Worm (Caenorhabditis elegans): ENCODE measurements around the gene Y82E9BL.19.

- no peak for TF ChIP-seq tbx-11 (GFP tag; IDR thresholded peaks at IDR 0.05)
- no peak for TF ChIP-seq ama-1 (optimal IDR thresholded peaks at IDR 0.05)
- no peak for TF ChIP-seq sea-1 (GFP tag; conservative IDR thresholded peaks at IDR 0.05)
- TF ChIP-seq ceh-13 (GFP tag; optimal IDR thresholded peaks at IDR 0.05), result no peak
- no peak for TF ChIP-seq F13C5.2 (tag; optimal IDR thresholded peaks at IDR 0.05)
- TF ChIP-seq flt-1 (GFP tag; IDR thresholded peaks at IDR 0.05), result no peak
- TF ChIP-seq scrt-1 (GFP tag; IDR thresholded peaks at IDR 0.05), result no peak
- TF ChIP-seq hmbx-1 (tag; optimal IDR thresholded peaks at IDR 0.05), result no peak
- TF ChIP-seq pes-1 (GFP tag; IDR thresholded peaks at IDR 0.05), result no peak
- TF ChIP-seq ceh-36 (tag; optimal IDR thresholded peaks at IDR 0.05), result no peak
These were observed 47.2 kb upstream of the Y82E9BL.19 start, which contains the start of gene fbxa-37 for ce11 chrIII:1284584-1285046.
